Worm (Caenorhabditis elegans) whole organism, L4 larva: ENCODE measurements around the gene C07C7.3.

Experiments used
- ZK546.5 ChIP-seq, 2 experiments: sonication (generic microtip); optimal IDR thresholded peaks; 2 replicates each; lab custom pipeline; 2017; ENCODE audit warnings: missing biosample characterization in 2 of 2, missing genetic modification characterization in 2 of 2
- aly-2 ChIP-seq: sonication (generic microtip); optimal IDR thresholded peaks from 2 replicates; lab custom pipeline; 2018; ENCODE audit warnings: missing biosample characterization, missing genetic modification characterization
- ceh-28 ChIP-seq: fragments of 150-350 bp; optimal IDR thresholded peaks from 2 replicates; lab custom pipeline; 2014; ENCODE audit warnings: missing biosample characterization, missing genetic modification reagents, missing genetic modification characterization
- jun-1 ChIP-seq: fragments of 150-350 bp; optimal IDR thresholded peaks from 2 replicates; lab custom pipeline; 2014; ENCODE audit warnings: missing biosample characterization, missing genetic modification reagents, missing genetic modification characterization
- lir-3 ChIP-seq: sonication (generic microtip); optimal IDR thresholded peaks from 2 replicates; lab custom pipeline; 2016; ENCODE audit warnings: mild to moderate bottlenecking, missing genetic modification characterization, missing compliant biosample characterization
- nhr-77 ChIP-seq: fragments of 150-350 bp; optimal IDR thresholded peaks from 2 replicates; lab custom pipeline; 2014; ENCODE audit warnings: missing biosample characterization, missing genetic modification characterization
- snpc-4 ChIP-seq: fragments of 150-350 bp; optimal IDR thresholded peaks from 2 replicates; lab custom pipeline; 2014; ENCODE audit warnings: missing biosample characterization, missing genetic modification characterization
- unc-62 ChIP-seq, 3 experiments: fragments of 150-350 bp in 1 of 3; sonication (generic microtip); optimal IDR thresholded peaks in 2 of 3; peaks in 1 of 3; 1 replicate in 1 of 3; 2 replicates in 2 of 3; lab custom pipeline; 2014 to 2017; ENCODE audit warnings: missing biosample characterization in 3 of 3, missing genetic modification characterization in 3 of 3, missing genetic modification reagents in 3 of 3, missing genotype in 1 of 3
- zip-11 ChIP-seq: fragments of 200-800 bp; sonication (Bioruptor generic); IDR thresholded peaks from 2 replicates; pipeline ENCODE4 v1.3.6; 2022; ENCODE audit warnings: missing genetic modification characterization, missing compliant biosample characterization

- no peak for TF ChIP-seq nhr-77 (tag; lab: Kevin White, UChicago)
- TF ChIP-seq aly-2 (tag; lab: Kevin White, UChicago), result no peak
- no peak for TF ChIP-seq jun-1
- no peak for TF ChIP-seq ZK546.5 (tag; optimal IDR thresholded peaks at IDR 0.05; lab: Kevin White, UChicago)
- TF ChIP-seq ceh-28, result no peak
- no peak for TF ChIP-seq zip-11 (GFP tag; lab: Robert Waterston, UW)
- no peak for TF ChIP-seq lir-3 (tag; lab: Kevin White, UChicago)
- no peak for TF ChIP-seq unc-62 (GFP tag; optimal IDR thresholded peaks at IDR 0.05 in 1 of 2; lab: Kevin White, UChicago)
- TF ChIP-seq unc-62 (tag; optimal IDR thresholded peaks at IDR 0.05; lab: Kevin White, UChicago), result no peak
- TF ChIP-seq snpc-4 (tag; lab: Kevin White, UChicago), result no peak
These were observed 11.6 kb upstream of the C07C7.3 start, which contains the start of gene F23B2.10 for ce11 chrIV:9154263-9154662.
